Fruit fly (Drosophila melanogaster): ENCODE results near the gene Mettl14.

The Mettl14 gene

DNA sequence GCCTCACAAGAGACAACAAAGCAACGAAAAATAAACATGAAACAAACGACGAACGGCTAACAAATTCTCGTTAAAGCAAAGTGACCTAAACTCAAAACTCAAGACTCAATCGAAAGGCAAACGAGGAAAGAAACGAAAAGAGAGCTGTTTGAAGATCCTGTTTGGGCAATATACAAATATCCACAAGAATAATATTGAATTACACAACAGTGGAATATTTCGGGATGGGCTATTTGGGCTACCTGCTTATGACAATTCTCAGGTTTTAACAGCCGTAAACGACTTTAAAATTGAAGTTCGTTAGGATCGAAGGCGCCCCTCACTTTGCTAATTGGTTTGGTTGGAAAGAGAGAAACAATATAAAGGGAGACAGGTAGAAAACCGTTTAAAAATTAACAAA, 31.9 kb upstream of the Mettl14 start (continued):
- TF ChIP-seq Hr51 (GFP tag; optimal IDR thresholded peaks at IDR 0.05) (no peak), CG9727 (GFP tag; optimal IDR thresholded peaks at IDR 0.05) (peak; percentile 46), Elba2 (GFP tag; optimal IDR thresholded peaks at IDR 0.05) (peak; percentile 56), abd-A (tag; optimal IDR thresholded peaks at IDR 0.05) (no peak), CG4328 (GFP tag; optimal IDR thresholded peaks at IDR 0.05) (no peak), oc (tag; optimal IDR thresholded peaks at IDR 0.05) (peak; percentile 17), CG12744 (GFP tag; optimal IDR thresholded peaks at IDR 0.05) (peak; percentile 3), pros (GFP tag; optimal IDR thresholded peaks at IDR 0.05) (peak; percentile 27), CG7357 (GFP tag; IDR thresholded peaks at IDR 0.05) (no peak), odd (GFP tag; optimal IDR thresholded peaks at IDR 0.05) (peak; percentile 32), CG7271 (tag; optimal IDR thresholded peaks at IDR 0.05) (peak; percentile 64), BtbVII (GFP tag; optimal IDR thresholded peaks at IDR 0.05) (no peak), CG1233 (GFP tag; optimal IDR thresholded peaks at IDR 0.05) (peak; percentile 45), dmrt11E (tag; optimal IDR thresholded peaks at IDR 0.05) (peak; percentile 70), Xrp1 (GFP tag; IDR thresholded peaks at IDR 0.05) (peak; percentile 58), CG10209 (GFP tag; optimal IDR thresholded peaks at IDR 0.05) (peak; percentile 44), tll (GFP tag; optimal IDR thresholded peaks at IDR 0.05) (peak in 1 of 2 experiments; percentile 98), her (GFP tag; optimal IDR thresholded peaks at IDR 0.05) (no peak), CG6272 (GFP tag; IDR thresholded peaks at IDR 0.05) (no peak), zen (tag; optimal IDR thresholded peaks at IDR 0.05) (peak; percentile 97), dysf (GFP tag; IDR thresholded peaks at IDR 0.05) (no peak), ems (GFP tag; optimal IDR thresholded peaks at IDR 0.05) (no peak), CG14441 (GFP tag; IDR thresholded peaks at IDR 0.05) (no peak), Meics (GFP tag; optimal IDR thresholded peaks at IDR 0.05) (no peak), CG1603 (tag; optimal IDR thresholded peaks at IDR 0.05) (peak; percentile 37)

DNA sequence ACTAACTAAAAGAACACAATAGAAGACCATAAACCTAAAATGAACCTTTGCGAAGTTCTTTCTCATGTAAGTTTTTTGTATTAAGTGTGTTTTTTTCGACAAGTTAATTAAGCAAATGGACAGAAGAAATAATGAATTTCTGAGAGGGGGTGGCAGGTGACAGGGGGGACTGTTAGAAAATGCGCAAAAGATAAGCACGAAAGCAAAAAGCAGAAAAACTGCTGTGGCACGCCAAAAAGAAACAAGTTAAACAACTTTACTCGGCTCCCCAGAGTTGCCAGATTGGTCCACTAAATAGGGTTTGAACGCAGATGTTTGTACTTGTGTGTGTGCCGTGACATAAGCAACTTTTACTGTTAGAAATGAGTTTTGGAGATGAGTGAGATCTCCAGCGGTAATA, 31.3 kb upstream of the Mettl14 start:
- TF ChIP-seq B-H2 (GFP tag; optimal IDR thresholded peaks at IDR 0.05) (peak; percentile 33), CG11723 (GFP tag; optimal IDR thresholded peaks at IDR 0.05) (no peak), CG18262 (tag; optimal IDR thresholded peaks at IDR 0.05) (no peak), sd (tag; optimal IDR thresholded peaks at IDR 0.05) (peak; percentile 24), crol (GFP tag; IDR thresholded peaks at IDR 0.05) (peak; percentile 61), HLH3B (GFP tag; IDR thresholded peaks at IDR 0.05) (no peak), chm (GFP tag; IDR thresholded peaks at IDR 0.05) (0 out of 2 replicates have a peak, but pooled peaks have one; percentile 19), chinmo (GFP tag; IDR thresholded peaks at IDR 0.05; ENCODE audit: partially characterized antibody) (peak; percentile 62; the same call in 1 of the 4 replicates), Pdp1 (GFP tag; optimal IDR thresholded peaks at IDR 0.05) (peak in 1 of 2 experiments; percentile 66), CG13894 (tag; optimal IDR thresholded peaks at IDR 0.05) (peak; percentile 61), Tbp (GFP tag; optimal IDR thresholded peaks at IDR 0.05) (no peak), vnd (GFP tag; IDR thresholded peaks at IDR 0.05; ENCODE audit: partially characterized antibody) (no peak), CG12236 (GFP tag; optimal IDR thresholded peaks at IDR 0.05) (no peak), CG12769 (tag; optimal IDR thresholded peaks at IDR 0.05) (peak; percentile 11), sug (tag; optimal IDR thresholded peaks at IDR 0.05) (no peak), cg (GFP tag; optimal IDR thresholded peaks at IDR 0.05) (peak; percentile 19), CG13624 (GFP tag; optimal IDR thresholded peaks at IDR 0.05) (peak; percentile 12)
